Worm (Caenorhabditis elegans) whole organism, L2 larva: Measurements from ENCODE around the gene R07E5.7.

Experiments used
- C34F6.9 ChIP-seq: fragments of 150-350 bp; optimal IDR thresholded peaks from 2 replicates; lab custom pipeline; 2014; ENCODE audit warnings: missing biosample characterization, missing genetic modification characterization
- F13H6.1 ChIP-seq: sonication (generic microtip); optimal IDR thresholded peaks from 2 replicates; lab custom pipeline; 2016; ENCODE audit warnings: missing genetic modification characterization, missing compliant biosample characterization
- ama-1 ChIP-seq: fragments of 150-350 bp; optimal IDR thresholded peaks from 2 replicates; lab custom pipeline; 2018; ENCODE audit warnings: inconsistent platforms
- crh-2 ChIP-seq: sonication (generic microtip); optimal IDR thresholded peaks from 2 replicates; lab custom pipeline; 2017; ENCODE audit warnings: missing biosample characterization, missing genetic modification characterization
- dmd-4 ChIP-seq: sonication (generic microtip); optimal IDR thresholded peaks from 2 replicates; lab custom pipeline; 2017; ENCODE audit warnings: missing biosample characterization, missing genetic modification characterization
- fos-1 ChIP-seq: fragments of 150-350 bp; optimal IDR thresholded peaks from 2 replicates; lab custom pipeline; 2014; ENCODE audit warnings: missing biosample characterization, missing genetic modification characterization
- lin-13 ChIP-seq: fragments of 150-350 bp; optimal IDR thresholded peaks from 2 replicates; lab custom pipeline; 2014; ENCODE audit warnings: missing biosample characterization, missing genetic modification reagents, missing genetic modification characterization
- nhr-10 ChIP-seq: sonication (generic microtip); optimal IDR thresholded peaks from 2 replicates; lab custom pipeline; 2017; ENCODE audit warnings: missing biosample characterization, missing genetic modification characterization
- nhr-129 ChIP-seq: fragments of 150-350 bp; optimal IDR thresholded peaks from 2 replicates; lab custom pipeline; 2014; ENCODE audit warnings: missing biosample characterization, missing genetic modification characterization
- nhr-21 ChIP-seq: fragments of 150-350 bp; optimal IDR thresholded peaks from 2 replicates; lab custom pipeline; 2014; ENCODE audit warnings: missing biosample characterization, missing genetic modification characterization
- nhr-23 ChIP-seq: fragments of 150-350 bp; optimal IDR thresholded peaks from 2 replicates; lab custom pipeline; 2014; ENCODE audit warnings: missing biosample characterization, missing genetic modification reagents, missing genetic modification characterization
- nhr-237 ChIP-seq: fragments of 150-350 bp; optimal IDR thresholded peaks from 2 replicates; lab custom pipeline; 2014; ENCODE audit warnings: missing biosample characterization, missing genetic modification characterization
- peb-1 ChIP-seq: fragments of 150-350 bp; optimal IDR thresholded peaks from 2 replicates; lab custom pipeline; 2014; ENCODE audit warnings: missing biosample characterization, missing genetic modification characterization
- skn-1 ChIP-seq: sonication (generic microtip); optimal IDR thresholded peaks from 2 replicates; lab custom pipeline; 2017; ENCODE audit warnings: missing biosample characterization, missing genetic modification characterization
- sma-3 ChIP-seq: sonication (generic microtip); optimal IDR thresholded peaks from 2 replicates; lab custom pipeline; 2016; ENCODE audit warnings: missing genetic modification reagents, missing genetic modification characterization, missing compliant biosample characterization
- sma-9 ChIP-seq, 2 experiments: fragments of 150-350 bp in 1 of 2; sonication (generic microtip) in 1 of 2; optimal IDR thresholded peaks; 2 replicates each; lab custom pipeline; 2014 to 2016; ENCODE audit warnings: missing genetic modification characterization in 2 of 2, mild to moderate bottlenecking in 1 of 2, missing biosample characterization in 1 of 2, missing compliant biosample characterization in 1 of 2, missing genetic modification reagents in 1 of 2, moderate library complexity in 1 of 2
- unc-55 ChIP-seq: fragments of 150-350 bp; sonication (generic microtip); optimal IDR thresholded peaks from 3 replicates; lab custom pipeline; 2014; ENCODE audit warnings: missing biosample characterization, missing genetic modification reagents, missing genetic modification characterization

R07E5.7 gene

ce11 chrIII:4370585-4370984, 48.4 kb downstream of the R07E5.7 start, which contains the start of gene ckb-3:
Gene ckb-3, plus strand, starts transcription at chrIII:4370885.
- no peak for TF ChIP-seq lin-13 (GFP tag; lab: Kevin White, UChicago)
- no peak for TF ChIP-seq skn-1 (tag; lab: Kevin White, UChicago)
- no peak for TF ChIP-seq F13H6.1
- no peak for TF ChIP-seq nhr-237 (tag; lab: Kevin White, UChicago)
- TF ChIP-seq fos-1 (tag; lab: Kevin White, UChicago): no peak
- no peak for TF ChIP-seq dmd-4 (tag; lab: Kevin White, UChicago)
- TF ChIP-seq peb-1: no peak
- no peak for TF ChIP-seq sma-9 (GFP tag; optimal IDR thresholded peaks at IDR 0.05; lab: Kevin White, UChicago)
- no peak for TF ChIP-seq sma-9 (tag; optimal IDR thresholded peaks at IDR 0.05; lab: Kevin White, UChicago)
- TF ChIP-seq nhr-23 (tag; lab: Kevin White, UChicago): no peak
- no peak for TF ChIP-seq ama-1 (lab: Kevin White, UChicago)
- TF ChIP-seq nhr-10 (tag; lab: Kevin White, UChicago): no peak

- peak; percentile 15 for TF ChIP-seq C34F6.9 (tag; lab: Kevin White, UChicago)
- TF ChIP-seq nhr-21 (tag; lab: Kevin White, UChicago): peak; percentile 39
- peak; percentile 63 for TF ChIP-seq nhr-129 (tag; lab: Kevin White, UChicago)
- peak; percentile 45 for TF ChIP-seq sma-3
- TF ChIP-seq crh-2 (tag; lab: Kevin White, UChicago): peak; percentile 43
- peak; percentile 64 for TF ChIP-seq fos-1 (tag; lab: Kevin White, UChicago)
- TF ChIP-seq unc-55 (GFP tag; lab: Kevin White, UChicago): peak; percentile 14
- peak; percentile 30 for TF ChIP-seq F13H6.1
- TF ChIP-seq, all 48 proteins: peak for 8; not testable (repeated sequence) for 40
These were observed 49.6 kb downstream of the R07E5.7 start for ce11 chrIII:4369381-4369809.
